Fruit fly (Drosophila melanogaster) whole organism, adult: ENCODE results near the gene CG42564.

Experiments used
- CG11617 ChIP-seq: fragments of 200-800 bp; sonication (Bioruptor generic); optimal IDR thresholded peaks from 2 replicates; lab custom pipeline; 2017; ENCODE audit warnings: mild to moderate bottlenecking, missing biosample characterization, missing genetic modification reagents, missing genetic modification characterization
- CG12768 ChIP-seq: fragments of 200-800 bp; sonication (Bioruptor generic); optimal IDR thresholded peaks from 2 replicates; lab custom pipeline; 2017; ENCODE audit warnings: missing biosample characterization, missing genetic modification characterization, mild to moderate bottlenecking, moderate library complexity, missing genetic modification reagents
- CG14711 ChIP-seq: fragments of 200-800 bp; sonication (Bioruptor generic); optimal IDR thresholded peaks from 2 replicates; lab custom pipeline; 2018; ENCODE audit warnings: missing biosample characterization, mild to moderate bottlenecking, missing genetic modification characterization, moderate library complexity
- CG1620 ChIP-seq: fragments of 200-800 bp; sonication (Bioruptor generic); optimal IDR thresholded peaks from 2 replicates; lab custom pipeline; 2016; ENCODE audit warnings: missing biosample characterization, missing genetic modification characterization
- CG33017 ChIP-seq: fragments of 200-800 bp; sonication (Bioruptor generic); optimal IDR thresholded peaks from 2 replicates; lab custom pipeline; 2018; ENCODE audit warnings: missing biosample characterization, mild to moderate bottlenecking, missing genetic modification characterization, moderate library complexity
- CG5204 ChIP-seq: fragments of 200-800 bp; sonication (Bioruptor generic); optimal IDR thresholded peaks from 2 replicates; lab custom pipeline; 2016; ENCODE audit warnings: missing biosample characterization, missing genetic modification characterization
- CG7045 ChIP-seq: fragments of 200-800 bp; sonication (Bioruptor generic); optimal IDR thresholded peaks from 2 replicates; lab custom pipeline; 2017; ENCODE audit warnings: missing biosample characterization, mild to moderate bottlenecking, missing genetic modification characterization
- CG7101 ChIP-seq: fragments of 200-800 bp; sonication (Bioruptor generic); optimal IDR thresholded peaks from 2 replicates; lab custom pipeline; 2018; ENCODE audit warnings: missing biosample characterization, mild to moderate bottlenecking, missing genetic modification characterization, moderate library complexity
- Clk ChIP-seq: fragments of 200-800 bp; sonication (Bioruptor generic); optimal IDR thresholded peaks from 2 replicates; lab custom pipeline; 2017; ENCODE audit warnings: missing biosample characterization, missing genetic modification characterization
- Crg-1 ChIP-seq: fragments of 200-800 bp; sonication (Bioruptor generic); optimal IDR thresholded peaks from 2 replicates; lab custom pipeline; 2016; ENCODE audit warnings: missing biosample characterization, missing genetic modification characterization
- Hr96 ChIP-seq: fragments of 200-800 bp; sonication (Bioruptor generic); optimal IDR thresholded peaks from 2 replicates; lab custom pipeline; 2016; ENCODE audit warnings: missing biosample characterization, missing genetic modification characterization
- Mnt ChIP-seq: fragments of 200-800 bp; sonication (Bioruptor generic); optimal IDR thresholded peaks from 2 replicates; lab custom pipeline; 2016; ENCODE audit warnings: missing biosample characterization, mild to moderate bottlenecking, missing genetic modification characterization
- bab1 ChIP-seq: fragments of 200-800 bp; sonication (Bioruptor generic); optimal IDR thresholded peaks from 3 replicates; lab custom pipeline; 2019; ENCODE audit warnings: missing biosample characterization, mild to moderate bottlenecking, missing genetic modification characterization, moderate library complexity
- cic ChIP-seq: fragments of 200-800 bp; sonication (Bioruptor generic); optimal IDR thresholded peaks from 2 replicates; lab custom pipeline; 2017; ENCODE audit warnings: missing biosample characterization, mild to moderate bottlenecking, missing genetic modification characterization, moderate library complexity
- cnc ChIP-seq, 2 experiments: fragments of >200 bp; optimal IDR thresholded peaks; 2 replicates each; lab custom pipeline; 2017
- kay ChIP-seq: fragments of 200-800 bp; sonication (Bioruptor generic); peaks from one replicate; lab custom pipeline; 2016; ENCODE audit warnings: missing biosample characterization, missing genetic modification characterization, borderline replicate concordance
- ovo ChIP-seq: fragments of 200-800 bp; sonication (Bioruptor generic); optimal IDR thresholded peaks from 2 replicates; lab custom pipeline; 2016; ENCODE audit warnings: missing biosample characterization, missing genetic modification characterization
- pad ChIP-seq: fragments of 200-800 bp; sonication (Bioruptor generic); optimal IDR thresholded peaks from 3 replicates; lab custom pipeline; 2017; ENCODE audit warnings: missing biosample characterization, missing genetic modification characterization, mild to moderate bottlenecking, moderate library complexity, missing genetic modification reagents
- tj ChIP-seq: fragments of 200-800 bp; sonication (Bioruptor generic); optimal IDR thresholded peaks from 3 replicates; lab custom pipeline; 2017; ENCODE audit warnings: missing biosample characterization, mild to moderate bottlenecking, missing genetic modification characterization, moderate library complexity
- toe ChIP-seq: fragments of 200-800 bp; sonication (Bioruptor generic); optimal IDR thresholded peaks from 2 replicates; lab custom pipeline; 2016; ENCODE audit warnings: missing biosample characterization, missing genetic modification characterization

CG42564 gene

DNA sequence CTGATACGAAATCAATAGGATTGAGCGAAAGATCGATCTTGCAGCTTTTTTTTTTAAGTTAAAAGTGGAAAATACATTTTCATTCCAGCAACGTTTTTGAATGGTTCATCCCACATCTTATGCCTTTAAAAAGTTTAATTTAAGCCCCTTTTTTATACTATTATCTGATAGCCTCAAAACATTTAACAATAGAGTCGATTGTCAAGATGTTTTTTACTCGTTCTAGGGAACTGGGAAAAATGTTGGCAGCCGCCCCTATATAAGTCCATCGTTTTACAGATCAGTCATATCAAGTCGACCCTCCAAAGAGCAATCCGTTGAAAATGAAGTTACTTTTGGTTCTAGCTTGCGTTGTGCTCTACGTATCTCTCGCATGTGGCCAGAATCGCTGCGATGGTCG is 3.2 kb downstream of the CG42564 start, which contains the start of gene CG42537:
CG42537 (plus strand) TSS at position 301 of the 400 bp plus-strand sequence.
- TF ChIP-seq Hr96 (GFP tag; lab: Kevin White, UChicago), result no peak
- TF ChIP-seq ovo (GFP tag; lab: Kevin White, UChicago), result no peak
- no peak for TF ChIP-seq pad (GFP tag; lab: Kevin White, UChicago)
- no peak for TF ChIP-seq CG14711 (tag; lab: Kevin White, UChicago)
- no peak for TF ChIP-seq Clk (GFP tag; lab: Kevin White, UChicago)
- TF ChIP-seq cic (GFP tag; lab: Kevin White, UChicago), result no peak
- TF ChIP-seq toe (GFP tag; lab: Kevin White, UChicago), result no peak
- no peak for TF ChIP-seq Mnt (GFP tag; lab: Kevin White, UChicago)
- no peak for TF ChIP-seq kay
- TF ChIP-seq CG7101 (tag; lab: Kevin White, UChicago), result no peak
- no peak for TF ChIP-seq Crg-1 (GFP tag; lab: Kevin White, UChicago)
- no peak for TF ChIP-seq CG7045

DNA sequence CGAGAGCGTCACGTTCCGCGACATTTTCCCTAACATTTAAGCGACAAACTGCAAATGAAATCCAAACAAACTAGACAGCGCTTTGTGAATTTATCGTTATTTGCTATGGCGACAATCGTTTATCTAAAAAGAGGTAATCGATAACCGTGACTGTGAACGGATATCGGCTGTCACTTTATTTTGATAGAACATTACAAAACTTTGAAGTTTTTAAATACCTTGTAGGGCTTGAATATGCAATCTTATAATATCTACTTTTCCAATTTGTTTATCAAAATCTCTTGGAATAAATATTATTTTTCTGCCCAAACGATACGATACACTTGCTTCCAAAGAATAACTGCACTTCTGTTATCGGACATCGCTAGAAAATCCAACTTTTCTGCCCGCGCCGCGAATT is 5.9 kb downstream of the CG42564 start, which contains the start of the genes CG1024 and TfIIFalpha:
CG1024 (minus strand) TSS at position 200 of the 400 bp plus-strand sequence.
TfIIFalpha (plus strand) TSS at position 339 of the 400 bp plus-strand sequence.
- TF ChIP-seq toe (GFP tag; lab: Kevin White, UChicago), result no peak
- peak; percentile 31 for TF ChIP-seq CG7101 (tag; lab: Kevin White, UChicago)
- no peak for TF ChIP-seq cnc (optimal IDR thresholded peaks at IDR 0.05; lab: Kevin White, UChicago)
- no peak for TF ChIP-seq CG12768 (GFP tag; lab: Kevin White, UChicago)
- TF ChIP-seq ovo (GFP tag; lab: Kevin White, UChicago), result no peak
- TF ChIP-seq CG11617 (GFP tag; lab: Kevin White, UChicago), result no peak
- TF ChIP-seq tj (GFP tag; lab: Kevin White, UChicago), result no peak
- no peak for TF ChIP-seq CG14711 (tag; lab: Kevin White, UChicago)
- TF ChIP-seq Clk (GFP tag; lab: Kevin White, UChicago), result no peak
- no peak for TF ChIP-seq cic (GFP tag; lab: Kevin White, UChicago)
- TF ChIP-seq pad (GFP tag; lab: Kevin White, UChicago), result no peak
- TF ChIP-seq Crg-1 (GFP tag; lab: Kevin White, UChicago), result peak; percentile 5
- TF ChIP-seq Mnt (GFP tag; lab: Kevin White, UChicago), result peak; percentile 31
- TF ChIP-seq CG33017 (tag; lab: Kevin White, UChicago), result no peak
- no peak for TF ChIP-seq kay
- TF ChIP-seq CG1620, result peak; percentile 10
- peak; percentile 73 for TF ChIP-seq bab1 (GFP tag; lab: Kevin White, UChicago)

DNA sequence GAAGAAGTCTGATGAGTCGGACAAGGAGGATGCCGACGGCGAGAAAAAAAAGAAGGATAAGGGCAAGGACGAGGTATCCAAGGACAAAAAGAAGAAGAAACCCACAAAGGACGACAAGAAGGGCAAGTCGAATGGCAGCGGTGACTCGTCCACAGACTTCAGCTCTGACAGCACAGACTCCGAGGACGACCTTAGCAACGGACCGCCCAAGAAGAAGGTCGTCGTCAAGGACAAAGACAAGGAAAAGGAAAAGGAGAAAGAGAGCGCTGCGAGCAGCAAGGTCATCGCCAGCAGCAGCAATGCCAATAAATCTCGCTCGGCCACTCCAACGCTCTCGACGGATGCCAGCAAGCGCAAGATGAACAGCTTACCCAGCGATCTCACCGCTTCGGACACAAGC is 7.5 kb downstream of the CG42564 start:
- TF ChIP-seq CG14711 (tag; lab: Kevin White, UChicago) (no peak), CG7101 (tag; lab: Kevin White, UChicago) (no peak), CG11617 (GFP tag; lab: Kevin White, UChicago) (no peak), CG1620 (no peak), CG33017 (tag; lab: Kevin White, UChicago) (no peak), cic (GFP tag; lab: Kevin White, UChicago) (no peak), toe (GFP tag; lab: Kevin White, UChicago) (no peak), CG12768 (GFP tag; lab: Kevin White, UChicago) (no peak), kay (no peak), pad (GFP tag; lab: Kevin White, UChicago) (no peak), Hr96 (GFP tag; lab: Kevin White, UChicago) (no peak), bab1 (GFP tag; lab: Kevin White, UChicago) (no peak), Clk (GFP tag; lab: Kevin White, UChicago) (no peak), Crg-1 (GFP tag; lab: Kevin White, UChicago) (no peak), cnc (optimal IDR thresholded peaks at IDR 0.05; lab: Kevin White, UChicago) (no peak)

DNA sequence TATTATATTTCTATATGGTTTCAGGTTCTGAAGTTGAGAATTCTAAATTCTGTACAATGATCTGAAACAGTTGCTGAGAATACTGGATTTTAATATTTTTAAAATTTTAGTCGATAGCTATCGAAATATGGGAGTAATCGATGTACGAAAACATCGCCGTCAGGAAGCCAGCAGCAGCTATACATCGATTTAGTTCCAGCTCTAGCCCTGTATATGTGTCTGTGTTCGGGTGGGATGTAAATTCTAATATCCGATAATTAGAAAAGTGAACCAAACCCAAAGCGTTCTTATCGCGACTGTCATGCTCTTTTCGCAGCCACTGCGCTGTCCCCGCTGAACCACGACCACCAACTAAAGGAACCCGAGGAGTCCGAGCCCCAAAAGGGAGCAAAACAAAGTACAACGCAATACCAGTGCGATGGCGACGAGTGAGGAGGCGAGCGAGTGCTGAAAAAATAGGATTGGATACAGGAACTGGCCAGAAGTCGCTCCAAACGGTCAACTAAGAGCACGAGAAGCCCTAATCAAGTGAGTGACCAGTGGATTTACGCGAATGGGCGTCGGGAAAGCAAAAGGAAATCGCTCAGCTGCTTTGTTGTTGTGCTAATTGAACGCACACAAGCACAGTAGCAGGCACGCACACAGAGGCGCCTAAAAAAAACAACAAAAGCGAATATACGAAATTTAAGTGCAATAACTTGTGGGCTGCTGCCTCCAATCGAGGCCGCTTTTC is 8.6 kb downstream of the CG42564 start, which contains the start of gene gzl:
gzl (plus strand) TSS at position 182 of the 733 bp plus-strand sequence.
- no peak for TF ChIP-seq CG33017 (tag; lab: Kevin White, UChicago)
- peak; percentile 31 for TF ChIP-seq CG1620
- TF ChIP-seq kay, result no peak
- no peak for TF ChIP-seq CG14711 (tag; lab: Kevin White, UChicago)
- no peak for TF ChIP-seq ovo (GFP tag; lab: Kevin White, UChicago)
- no peak for TF ChIP-seq bab1 (GFP tag; lab: Kevin White, UChicago)
- TF ChIP-seq cnc (optimal IDR thresholded peaks at IDR 0.05; lab: Kevin White, UChicago), result no peak
- TF ChIP-seq CG11617 (GFP tag; lab: Kevin White, UChicago), result peak; percentile 35
- no peak for TF ChIP-seq Crg-1 (GFP tag; lab: Kevin White, UChicago)
- no peak for TF ChIP-seq CG7045
- no peak for TF ChIP-seq Clk (GFP tag; lab: Kevin White, UChicago)
- TF ChIP-seq pad (GFP tag; lab: Kevin White, UChicago), result no peak
- TF ChIP-seq toe (GFP tag; lab: Kevin White, UChicago), result no peak
- peak; percentile 46 for TF ChIP-seq cic (GFP tag; lab: Kevin White, UChicago)
- no peak for TF ChIP-seq tj (GFP tag; lab: Kevin White, UChicago)
- TF ChIP-seq Mnt (GFP tag; lab: Kevin White, UChicago), result peak; percentile 17
- no peak for TF ChIP-seq Hr96 (GFP tag; lab: Kevin White, UChicago)
- TF ChIP-seq CG7101 (tag; lab: Kevin White, UChicago), result no peak
- no peak for TF ChIP-seq CG5204 (GFP tag; lab: Kevin White, UChicago)
- peak; percentile 9 for TF ChIP-seq CG12768 (GFP tag; lab: Kevin White, UChicago)

DNA sequence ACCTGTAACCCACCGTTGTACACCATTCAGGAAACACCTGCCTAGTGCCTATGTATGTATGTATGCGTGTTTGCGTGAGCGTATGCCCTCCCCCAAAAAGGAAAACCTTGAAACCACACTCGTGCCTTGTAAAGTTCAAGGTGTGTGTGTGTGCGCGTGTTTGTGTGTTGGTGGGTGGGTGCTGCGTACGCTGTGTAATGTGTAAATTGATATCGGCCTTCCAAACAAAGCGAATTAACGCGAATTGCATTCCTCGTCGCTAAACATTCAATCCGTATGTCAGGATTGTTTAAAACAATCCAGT is 9.1 kb downstream of the CG42564 start:
- TF ChIP-seq cic (GFP tag; lab: Kevin White, UChicago), result peak; percentile 42
- no peak for TF ChIP-seq pad (GFP tag; lab: Kevin White, UChicago)
- TF ChIP-seq Clk (GFP tag; lab: Kevin White, UChicago), result no peak
